Worm (Caenorhabditis elegans): ENCODE results near the gene pho-12.

pho-12 gene

ce11 chrII:5049865-5050342 lies 10.7 kb downstream of the pho-12 start, which contains the start of gene F33G12.6 (continued):
- TF ChIP-seq fos-1 (tag; optimal IDR thresholded peaks at IDR 0.05) (no peak), nhr-76 (tag; optimal IDR thresholded peaks at IDR 0.05) (no peak), snu-23 (GFP tag; optimal IDR thresholded peaks at IDR 0.05) (peak; percentile 31), nhr-71 (tag; optimal IDR thresholded peaks at IDR 0.05) (peak; percentile 24), ces-1 (GFP tag; optimal IDR thresholded peaks at IDR 0.05) (no peak), ceh-63 (GFP tag; optimal IDR thresholded peaks at IDR 0.05) (no peak), lin-39 (tag; optimal IDR thresholded peaks at IDR 0.05) (no peak), lin-14 (GFP tag; optimal IDR thresholded peaks at IDR 0.05) (peak; percentile 69), lsy-2 (tag; optimal IDR thresholded peaks at IDR 0.05) (peak in 1 of 2 experiments; percentile 15), swsn-7 (tag; optimal IDR thresholded peaks at IDR 0.05) (no peak), nhr-11 (tag; optimal IDR thresholded peaks at IDR 0.05) (no peak), F16B12.6 (tag; optimal IDR thresholded peaks at IDR 0.05) (no peak), jun-1 (tag; optimal IDR thresholded peaks at IDR 0.05) (no peak), nhr-84 (tag; optimal IDR thresholded peaks at IDR 0.05) (no peak), isw-1 (GFP tag; IDR thresholded peaks at IDR 0.05) (no peak), pag-3 (tag; optimal IDR thresholded peaks at IDR 0.05; ENCODE audit: borderline replicate concordance, insufficient read depth) (no peak), tbx-2 (tag; optimal IDR thresholded peaks at IDR 0.05) (peak; percentile 38), nhr-237 (tag; optimal IDR thresholded peaks at IDR 0.05) (no peak), sup-37 (GFP tag; optimal IDR thresholded peaks at IDR 0.05) (no peak), fkh-4 (tag; optimal IDR thresholded peaks at IDR 0.05; ENCODE audit: borderline replicate concordance) (no peak), hlh-4 (tag; optimal IDR thresholded peaks at IDR 0.05) (no peak), ceh-90 (tag; optimal IDR thresholded peaks at IDR 0.05) (no peak), nhr-90 (tag; optimal IDR thresholded peaks at IDR 0.05; ENCODE audit: poor library complexity) (no peak), mdl-1 (tag; optimal IDR thresholded peaks at IDR 0.05) (peak in 1 of 2 experiments; percentile 44), lin-35 (GFP tag; optimal IDR thresholded peaks at IDR 0.05) (no peak), mab-9 (GFP tag; IDR thresholded peaks at IDR 0.05) (no peak), unc-30 (tag; optimal IDR thresholded peaks at IDR 0.05) (no peak), snpc-4 (tag; optimal IDR thresholded peaks at IDR 0.05) (no peak), dsc-1 (tag; optimal IDR thresholded peaks at IDR 0.05) (no peak), nhr-47 (tag; optimal IDR thresholded peaks at IDR 0.05) (no peak), dpl-1 (GFP tag; optimal IDR thresholded peaks at IDR 0.05) (no peak), unc-130 (tag; optimal IDR thresholded peaks at IDR 0.05) (peak; percentile 40), elt-2 (tag; optimal IDR thresholded peaks at IDR 0.05) (no peak)

DNA sequence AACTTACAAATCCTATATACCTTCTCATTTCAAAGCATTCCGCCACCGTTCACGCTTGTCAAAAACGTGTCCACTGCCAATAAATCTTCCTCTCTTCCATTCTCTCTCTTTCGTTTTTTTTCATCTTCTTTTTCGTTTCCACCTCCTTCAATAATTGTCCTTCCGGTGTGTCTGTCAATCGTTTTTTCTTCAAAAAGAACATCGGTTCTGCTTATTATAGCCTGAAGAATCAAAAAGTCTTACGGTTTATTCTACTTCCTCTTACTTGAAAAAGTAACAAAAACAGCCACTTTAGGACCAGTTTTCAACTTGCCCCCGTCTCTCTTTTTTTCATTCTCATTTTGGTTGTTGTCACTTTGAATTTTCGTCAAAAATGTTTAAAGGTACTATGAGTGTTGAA lies 11.4 kb downstream of the pho-12 start:
- TF ChIP-seq lir-3 (tag; optimal IDR thresholded peaks at IDR 0.05; ENCODE audit: poor library complexity): no peak
- no peak for TF ChIP-seq ceh-63 (GFP tag; optimal IDR thresholded peaks at IDR 0.05)
- TF ChIP-seq snpc-4 (tag; optimal IDR thresholded peaks at IDR 0.05): no peak
- TF ChIP-seq irx-1 (tag; optimal IDR thresholded peaks at IDR 0.05): no peak
- no peak for TF ChIP-seq nhr-28 (tag; optimal IDR thresholded peaks at IDR 0.05)
- TF ChIP-seq mep-1 (tag; optimal IDR thresholded peaks at IDR 0.05): peak; percentile 16
- no peak for TF ChIP-seq egl-27 (tag; optimal IDR thresholded peaks at IDR 0.05)
- TF ChIP-seq fos-1 (tag; optimal IDR thresholded peaks at IDR 0.05): no peak
- TF ChIP-seq pag-3 (tag; optimal IDR thresholded peaks at IDR 0.05; ENCODE audit: borderline replicate concordance, insufficient read depth): no peak
- no peak for TF ChIP-seq fkh-10 (GFP tag; optimal IDR thresholded peaks at IDR 0.05)
- TF ChIP-seq jun-1 (tag; optimal IDR thresholded peaks at IDR 0.05): no peak
- no peak for TF ChIP-seq nhr-71 (tag; optimal IDR thresholded peaks at IDR 0.05)
- TF ChIP-seq nhr-237 (tag; optimal IDR thresholded peaks at IDR 0.05): no peak
- TF ChIP-seq fkh-4 (tag; optimal IDR thresholded peaks at IDR 0.05; ENCODE audit: borderline replicate concordance): no peak
- TF ChIP-seq tlp-1 (tag; optimal IDR thresholded peaks at IDR 0.05): no peak
- TF ChIP-seq ceh-88 (GFP tag; IDR thresholded peaks at IDR 0.05): no peak
- TF ChIP-seq vab-15 (tag; optimal IDR thresholded peaks at IDR 0.05): no peak
- no peak for TF ChIP-seq C04F5.9 (tag; optimal IDR thresholded peaks at IDR 0.05)
- TF ChIP-seq C34B4.2 (tag; optimal IDR thresholded peaks at IDR 0.05): no peak
- peak in 1 of 2 experiments; percentile 15 for TF ChIP-seq lin-35 (GFP tag; optimal IDR thresholded peaks at IDR 0.05)
- no peak for TF ChIP-seq sptf-1 (tag; optimal IDR thresholded peaks at IDR 0.05)
- no peak for TF ChIP-seq dpl-1 (GFP tag; optimal IDR thresholded peaks at IDR 0.05)
- no peak for TF ChIP-seq C16A3.4 (tag; optimal IDR thresholded peaks at IDR 0.05)
- peak; percentile 43 for TF ChIP-seq lin-14 (GFP tag; optimal IDR thresholded peaks at IDR 0.05)
- no peak for TF ChIP-seq mdl-1 (tag; optimal IDR thresholded peaks at IDR 0.05)
- TF ChIP-seq lin-13 (GFP tag; optimal IDR thresholded peaks at IDR 0.05): no peak
- TF ChIP-seq unc-62 (GFP tag; optimal IDR thresholded peaks at IDR 0.05): no peak
- no peak for TF ChIP-seq nhr-19 (GFP tag; conservative IDR thresholded peaks at IDR 0.05)
- no peak for TF ChIP-seq rnt-1 (tag; optimal IDR thresholded peaks at IDR 0.05)
- no peak for TF ChIP-seq pax-3 (tag; optimal IDR thresholded peaks at IDR 0.05)

All from whole organism, L1 larva.